Worm (Caenorhabditis elegans): ENCODE data around the gene sri-38.

ce11 chrII:2659364-2659763 lies 48.7 kb downstream of the sri-38 start, which contains the start of gene gcy-21:
- TF ChIP-seq hlh-30 (tag; optimal IDR thresholded peaks at IDR 0.05; ENCODE audit: insufficient read depth) (no peak), unc-86 (tag; optimal IDR thresholded peaks at IDR 0.05) (no peak), nhr-11 (tag; optimal IDR thresholded peaks at IDR 0.05) (no peak), unc-42 (tag; optimal IDR thresholded peaks at IDR 0.05) (no peak), pag-3 (tag; optimal IDR thresholded peaks at IDR 0.05; ENCODE audit: borderline replicate concordance) (no peak), lim-6 (tag; optimal IDR thresholded peaks at IDR 0.05) (no peak), ama-1 (optimal IDR thresholded peaks at IDR 0.05) (no peak), ceh-14 (tag; optimal IDR thresholded peaks at IDR 0.05) (no peak), fkh-10 (GFP tag; optimal IDR thresholded peaks at IDR 0.05) (no peak), ceh-48 (tag; optimal IDR thresholded peaks at IDR 0.05) (no peak), dve-1 (tag; optimal IDR thresholded peaks at IDR 0.05) (no peak)
